Fruit fly (Drosophila melanogaster): ENCODE results near the gene CG42304.
A peak's percentile ranks its signal among the peaks of the same experiment; 100 is the strongest.

CG42304 gene

DNA sequence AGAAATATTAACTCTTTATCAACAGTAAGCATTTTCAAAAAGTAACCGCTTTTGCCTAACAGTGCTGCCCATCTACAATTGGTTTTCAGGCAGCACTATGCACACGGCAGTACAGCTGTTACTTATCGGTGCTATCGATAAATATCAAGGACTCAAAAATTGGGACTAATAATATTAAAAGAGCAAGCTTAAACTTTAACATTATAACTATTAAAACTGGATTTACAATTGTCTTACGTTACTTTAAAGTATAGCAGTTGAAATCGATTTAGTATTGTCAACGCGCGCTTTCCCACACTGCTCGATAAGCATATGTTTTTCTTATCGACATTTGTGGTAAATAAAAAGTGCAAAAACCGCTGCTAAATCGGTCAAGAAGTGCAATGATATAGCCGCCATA is 20.5 kb upstream of the CG42304 start, which contains the start of the genes CG42245 and MEP-1 (continued):
- TF ChIP-seq CG2199 (GFP tag; IDR thresholded peaks at IDR 0.05) (no peak), CG30020 (tag; optimal IDR thresholded peaks at IDR 0.05) (peak; percentile 39), nmo (GFP tag; optimal IDR thresholded peaks at IDR 0.05) (peak; percentile 62), Awh (GFP tag; IDR thresholded peaks at IDR 0.05) (no peak), z (GFP tag; IDR thresholded peaks at IDR 0.05) (no peak), pan (optimal IDR thresholded peaks at IDR 0.05) (no peak), pan (GFP tag; optimal IDR thresholded peaks at IDR 0.05 in 1 of 2, IDR thresholded peaks at IDR 0.05 in 1 of 2) (peak in 1 of 2 experiments; percentile 21), BEAF-32 (GFP tag; optimal IDR thresholded peaks at IDR 0.05) (peak; percentile 67), CG11723 (GFP tag; optimal IDR thresholded peaks at IDR 0.05) (peak; percentile 42), CG13894 (tag; optimal IDR thresholded peaks at IDR 0.05) (peak; percentile 44), CG17385 (GFP tag; optimal IDR thresholded peaks at IDR 0.05) (peak; percentile 36), rib (GFP tag; IDR thresholded peaks at IDR 0.05) (no peak), eyg (GFP tag; optimal IDR thresholded peaks at IDR 0.05) (no peak), crc (GFP tag; optimal IDR thresholded peaks at IDR 0.05) (peak; percentile 14), insv (GFP tag; optimal IDR thresholded peaks at IDR 0.05) (peak in 1 of 2 experiments; percentile 34), HLH4C (GFP tag; IDR thresholded peaks at IDR 0.05; ENCODE audit: partially characterized antibody) (peak; percentile 84), CG3163 (GFP tag; optimal IDR thresholded peaks at IDR 0.05) (peak; percentile 47), CG5180 (GFP tag; optimal IDR thresholded peaks at IDR 0.05) (no peak), E2f2 (GFP tag; IDR thresholded peaks at IDR 0.05) (peak; percentile 82), CG7372 (GFP tag; IDR thresholded peaks at IDR 0.05) (no peak), fru (optimal IDR thresholded peaks at IDR 0.05) (no peak), tin (GFP tag; optimal IDR thresholded peaks at IDR 0.05) (peak; percentile 60), slou (GFP tag; optimal IDR thresholded peaks at IDR 0.05) (no peak), CG6175 (GFP tag; IDR thresholded peaks at IDR 0.05) (no peak), CG11456 (GFP tag; IDR thresholded peaks at IDR 0.05) (no peak), her (GFP tag; optimal IDR thresholded peaks at IDR 0.05) (peak; percentile 16), peb (GFP tag; IDR thresholded peaks at IDR 0.05) (no peak), GATAe (GFP tag; conservative IDR thresholded peaks at IDR 0.05) (no peak), oc (tag; optimal IDR thresholded peaks at IDR 0.05) (no peak), lilli (GFP tag; optimal IDR thresholded peaks at IDR 0.05) (peak; percentile 81), Ada2b (GFP tag; IDR thresholded peaks at IDR 0.05) (no peak), CG3995 (GFP tag; optimal IDR thresholded peaks at IDR 0.05) (peak; percentile 34), CG15269 (tag; optimal IDR thresholded peaks at IDR 0.05) (peak; percentile 38), salm (tag; optimal IDR thresholded peaks at IDR 0.05) (no peak), Lhr (GFP tag; optimal IDR thresholded peaks at IDR 0.05) (peak; percentile 38), hth (optimal IDR thresholded peaks at IDR 0.05) (no peak), klu (GFP tag; IDR thresholded peaks at IDR 0.05) (no peak), gcm (GFP tag; optimal IDR thresholded peaks at IDR 0.05) (peak; percentile 17), Dip3 (GFP tag; optimal IDR thresholded peaks at IDR 0.05) (peak; percentile 54), B-H1 (GFP tag; IDR thresholded peaks at IDR 0.05) (no peak), CG17359 (tag; optimal IDR thresholded peaks at IDR 0.05) (peak; percentile 34), CG2120 (GFP tag; optimal IDR thresholded peaks at IDR 0.05) (peak; percentile 73), gem (tag; optimal IDR thresholded peaks at IDR 0.05) (peak; percentile 53), sob (GFP tag; IDR thresholded peaks at IDR 0.05) (peak; percentile 69), CG15514 (GFP tag; optimal IDR thresholded peaks at IDR 0.05) (peak; percentile 64), YL-1 (GFP tag; optimal IDR thresholded peaks at IDR 0.05) (peak; percentile 37), CG5953 (GFP tag; IDR thresholded peaks at IDR 0.05) (no peak), Doc3 (GFP tag; IDR thresholded peaks at IDR 0.05; ENCODE audit: partially characterized antibody) (peak; percentile 64), hbn (GFP tag; IDR thresholded peaks at IDR 0.05; ENCODE audit: partially characterized antibody) (peak; percentile 53), Hr51 (GFP tag; optimal IDR thresholded peaks at IDR 0.05) (peak; percentile 26 to 55), CG8089 (GFP tag; optimal IDR thresholded peaks at IDR 0.05) (peak; percentile 6), CG30403 (GFP tag; optimal IDR thresholded peaks at IDR 0.05) (peak; percentile 57)

Measured in whole organism, embryonic.